Fruit fly (Drosophila melanogaster): ENCODE measurements around the gene CG7299.
A peak's percentile ranks its signal among the peaks of the same experiment; 100 is the strongest.

Gene CG7299

DNA sequence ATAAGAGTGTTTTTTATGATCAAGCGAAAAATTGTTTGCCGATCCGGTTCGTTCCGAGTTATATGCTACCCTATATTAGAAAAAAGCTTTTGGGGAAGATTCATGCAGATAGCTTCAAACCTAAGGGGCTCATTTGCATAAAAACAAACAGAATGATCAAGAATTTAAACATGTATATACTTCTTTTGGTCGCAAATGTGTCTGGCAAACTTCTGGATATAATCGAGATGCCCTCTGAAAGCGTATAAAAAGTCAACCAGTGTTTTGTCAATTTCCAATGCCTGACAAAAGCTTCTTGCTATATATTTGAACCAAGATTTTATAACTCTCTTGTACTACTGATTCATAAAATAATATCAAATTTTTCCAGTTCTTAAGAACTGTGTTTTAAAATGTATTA lies 1.5 kb upstream of the CG7299 start:
- TF ChIP-seq MBD-R2 (GFP tag; IDR thresholded peaks at IDR 0.05) (no peak), CG12155 (GFP tag; optimal IDR thresholded peaks at IDR 0.05) (no peak), CG15269 (tag; optimal IDR thresholded peaks at IDR 0.05) (no peak), B-H2 (GFP tag; optimal IDR thresholded peaks at IDR 0.05) (no peak), CG17361 (GFP tag; IDR thresholded peaks at IDR 0.05) (no peak), CG3163 (GFP tag; optimal IDR thresholded peaks at IDR 0.05) (no peak), Sin3A (optimal IDR thresholded peaks at IDR 0.05) (no peak), bowl (GFP tag; IDR thresholded peaks at IDR 0.05) (no peak), Dll (GFP tag; IDR thresholded peaks at IDR 0.05; ENCODE audit: partially characterized antibody) (no peak), lmd (GFP tag; IDR thresholded peaks at IDR 0.05) (peak; percentile 14; the same call in 1 of the 2 replicates), odd (GFP tag; optimal IDR thresholded peaks at IDR 0.05) (no peak), gt (GFP tag; IDR thresholded peaks at IDR 0.05) (no peak), CG11504 (tag; optimal IDR thresholded peaks at IDR 0.05) (peak; percentile 47), PHDP (tag; optimal IDR thresholded peaks at IDR 0.05) (no peak), BEAF-32 (GFP tag; optimal IDR thresholded peaks at IDR 0.05) (no peak), fu2 (GFP tag; optimal IDR thresholded peaks at IDR 0.05) (no peak), CG12071 (GFP tag; optimal IDR thresholded peaks at IDR 0.05) (no peak), Dek (tag; optimal IDR thresholded peaks at IDR 0.05) (no peak), CG17385 (GFP tag; optimal IDR thresholded peaks at IDR 0.05) (no peak), CG9609 (GFP tag; optimal IDR thresholded peaks at IDR 0.05) (no peak), pnt (GFP tag; optimal IDR thresholded peaks at IDR 0.05) (no peak), nerfin-1 (tag; optimal IDR thresholded peaks at IDR 0.05) (no peak), zfh2 (GFP tag; optimal IDR thresholded peaks at IDR 0.05) (no peak), CG2129 (GFP tag; IDR thresholded peaks at IDR 0.05; ENCODE audit: partially characterized antibody) (no peak), kah (GFP tag; optimal IDR thresholded peaks at IDR 0.05) (no peak), CG10979 (tag; optimal IDR thresholded peaks at IDR 0.05) (no peak), CG2199 (GFP tag; IDR thresholded peaks at IDR 0.05) (no peak), CG8290 (GFP tag; optimal IDR thresholded peaks at IDR 0.05) (peak; percentile 13), CG8290 (tag; optimal IDR thresholded peaks at IDR 0.05) (peak in 1 of 2 experiments; percentile 16), lov (optimal IDR thresholded peaks at IDR 0.05) (no peak), lov (GFP tag; IDR thresholded peaks at IDR 0.05) (no peak), CG12769 (tag; optimal IDR thresholded peaks at IDR 0.05) (no peak), Dbx (GFP tag; IDR thresholded peaks at IDR 0.05) (0 out of 3 replicates have a peak, but pooled peaks have one; percentile 15), CG9817 (tag; optimal IDR thresholded peaks at IDR 0.05) (no peak), grn (GFP tag; optimal IDR thresholded peaks at IDR 0.05) (no peak), bcd (GFP tag; optimal IDR thresholded peaks at IDR 0.05) (no peak), klu (GFP tag; IDR thresholded peaks at IDR 0.05) (no peak), CG9437 (GFP tag; optimal IDR thresholded peaks at IDR 0.05) (peak; percentile 23), HLH3B (GFP tag; IDR thresholded peaks at IDR 0.05) (no peak), CG6689 (GFP tag; IDR thresholded peaks at IDR 0.05) (no peak), dpn (GFP tag; optimal IDR thresholded peaks at IDR 0.05) (no peak), crc (GFP tag; optimal IDR thresholded peaks at IDR 0.05) (no peak), Optix (GFP tag; IDR thresholded peaks at IDR 0.05) (no peak), Deaf1 (tag; optimal IDR thresholded peaks at IDR 0.05) (no peak), CG4854 (GFP tag; optimal IDR thresholded peaks at IDR 0.05) (no peak), CG34376 (GFP tag; optimal IDR thresholded peaks at IDR 0.05) (no peak), h (optimal IDR thresholded peaks at IDR 0.05) (no peak), Atf6 (GFP tag; IDR thresholded peaks at IDR 0.05) (no peak), CG15073 (GFP tag; optimal IDR thresholded peaks at IDR 0.05) (no peak), CG17829 (tag; optimal IDR thresholded peaks at IDR 0.05) (no peak), CG4360 (GFP tag; IDR thresholded peaks at IDR 0.05) (no peak), CG7987 (GFP tag; optimal IDR thresholded peaks at IDR 0.05) (no peak), sisA (GFP tag; IDR thresholded peaks at IDR 0.05) (peak; percentile 26; the same call in 1 of the 2 replicates), CG17186 (GFP tag; optimal IDR thresholded peaks at IDR 0.05) (no peak)

Measured in whole organism, embryonic.